Worm (Caenorhabditis elegans) whole organism, early embryonic: ENCODE measurements around the gene srx-50.

Experiments
- B0310.2 ChIP-seq: sonication (generic microtip); optimal IDR thresholded peaks from 2 replicates; lab custom pipeline; 2016; ENCODE audit warnings: mild to moderate bottlenecking, missing genetic modification characterization, missing compliant biosample characterization
- F13C5.2 ChIP-seq: sonication (generic microtip); optimal IDR thresholded peaks from 2 replicates; lab custom pipeline; 2017; ENCODE audit warnings: mild to moderate bottlenecking, missing genetic modification characterization, inconsistent platforms, missing compliant biosample characterization
- ama-1 ChIP-seq: fragments of 150-350 bp; optimal IDR thresholded peaks from 2 replicates; lab custom pipeline; 2014
- ets-7 ChIP-seq: sonication (generic microtip); optimal IDR thresholded peaks from 2 replicates; lab custom pipeline; 2016; ENCODE audit warnings: missing genotype, missing genetic modification characterization, missing compliant biosample characterization
- tbx-11 ChIP-seq: fragments of 200-800 bp; sonication (Bioruptor generic); IDR thresholded peaks from 2 replicates; pipeline ENCODE4 v1.3.6; 2022; ENCODE audit warnings: missing genetic modification characterization, missing compliant biosample characterization

ce11 chrIV:7024829-7025228 is 32.9 kb upstream of the srx-50 start:
- TF ChIP-seq ama-1 (lab: Kevin White, UChicago) (no peak), tbx-11 (no peak), ets-7 (tag; lab: Kevin White, UChicago) (no peak), F13C5.2 (no peak), B0310.2 (tag; lab: Kevin White, UChicago) (no peak)
